Worm (Caenorhabditis elegans): Measurements from ENCODE around the gene K08E4.7.
A peak's percentile ranks its signal among the peaks of the same experiment; 100 is the strongest.

The K08E4.7 gene

ce11 chrIV:12056603-12057002 is 19.0 kb upstream of the K08E4.7 start, which contains the start of gene K08E4.2:
Gene K08E4.2 (minus strand): TSS chrIV:12056656.
- TF ChIP-seq nhr-28 (tag; optimal IDR thresholded peaks at IDR 0.05) (no peak), lsy-2 (tag; optimal IDR thresholded peaks at IDR 0.05) (no peak), elt-1 (tag; optimal IDR thresholded peaks at IDR 0.05; ENCODE audit: borderline replicate concordance, insufficient read depth) (no peak), zip-8 (tag; optimal IDR thresholded peaks at IDR 0.05) (no peak)

ce11 chrIV:12057508-12057907 is 18.1 kb upstream of the K08E4.7 start, which contains the start of gene K08E4.3:
Gene K08E4.3 (plus strand): TSS chrIV:12057742.
- TF ChIP-seq hlh-1 (tag; optimal IDR thresholded peaks at IDR 0.05) (peak; percentile 30), ceh-39 (tag; optimal IDR thresholded peaks at IDR 0.05) (no peak), ceh-83 (GFP tag; optimal IDR thresholded peaks at IDR 0.05) (no peak), unc-62 (GFP tag; optimal IDR thresholded peaks at IDR 0.05) (peak; percentile 77), elt-3 (tag; optimal IDR thresholded peaks at IDR 0.05) (no peak), tbx-8 (GFP tag; optimal IDR thresholded peaks at IDR 0.05) (no peak), unc-120 (tag; optimal IDR thresholded peaks at IDR 0.05; ENCODE audit: poor library complexity, severe bottlenecking) (peak; percentile 18)

- no peak for TF ChIP-seq unc-120 (tag; optimal IDR thresholded peaks at IDR 0.05; ENCODE audit: poor library complexity, severe bottlenecking)
- no peak for TF ChIP-seq mls-2 (tag; optimal IDR thresholded peaks at IDR 0.05)
Measured at ce11 chrIV:12061229-12061628, 14.4 kb upstream of the K08E4.7 start, which contains the start of gene K08E4.8. Gene K08E4.8 (minus strand): TSS chrIV:12061329.

DNA sequence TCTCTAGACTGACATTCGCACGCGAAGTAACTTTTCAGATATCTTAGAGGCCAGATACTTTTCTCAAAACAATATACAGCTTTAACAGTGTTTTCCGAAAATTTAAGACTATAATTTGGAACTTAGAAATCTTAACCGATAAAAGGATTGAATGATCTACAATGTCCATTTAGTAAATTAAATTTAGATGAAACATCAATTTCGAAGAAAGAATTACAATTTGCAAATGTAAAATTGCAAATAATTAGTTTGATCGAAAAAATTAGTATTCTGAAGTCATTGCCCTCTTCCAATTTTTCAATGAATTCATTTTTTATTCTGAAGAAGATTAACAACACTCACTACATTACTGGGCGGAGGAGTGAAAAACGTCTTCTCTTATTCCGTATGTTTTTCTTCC is 7.0 kb upstream of the K08E4.7 start, which contains the start of gene bath-37:
Gene bath-37 (plus strand): TSS at position 301 of the 400 bp plus-strand sequence.
- no peak for TF ChIP-seq lin-32 (GFP tag; optimal IDR thresholded peaks at IDR 0.05)
- no peak for TF ChIP-seq elt-3 (tag; optimal IDR thresholded peaks at IDR 0.05)
- no peak for TF ChIP-seq ceh-83 (GFP tag; optimal IDR thresholded peaks at IDR 0.05)
- no peak for TF ChIP-seq unc-62 (GFP tag; optimal IDR thresholded peaks at IDR 0.05)
- no peak for TF ChIP-seq M03D4.4 (tag; optimal IDR thresholded peaks at IDR 0.05)
- no peak for TF ChIP-seq unc-39 (tag; optimal IDR thresholded peaks at IDR 0.05)
- no peak for TF ChIP-seq sptf-1 (tag; optimal IDR thresholded peaks at IDR 0.05)

DNA sequence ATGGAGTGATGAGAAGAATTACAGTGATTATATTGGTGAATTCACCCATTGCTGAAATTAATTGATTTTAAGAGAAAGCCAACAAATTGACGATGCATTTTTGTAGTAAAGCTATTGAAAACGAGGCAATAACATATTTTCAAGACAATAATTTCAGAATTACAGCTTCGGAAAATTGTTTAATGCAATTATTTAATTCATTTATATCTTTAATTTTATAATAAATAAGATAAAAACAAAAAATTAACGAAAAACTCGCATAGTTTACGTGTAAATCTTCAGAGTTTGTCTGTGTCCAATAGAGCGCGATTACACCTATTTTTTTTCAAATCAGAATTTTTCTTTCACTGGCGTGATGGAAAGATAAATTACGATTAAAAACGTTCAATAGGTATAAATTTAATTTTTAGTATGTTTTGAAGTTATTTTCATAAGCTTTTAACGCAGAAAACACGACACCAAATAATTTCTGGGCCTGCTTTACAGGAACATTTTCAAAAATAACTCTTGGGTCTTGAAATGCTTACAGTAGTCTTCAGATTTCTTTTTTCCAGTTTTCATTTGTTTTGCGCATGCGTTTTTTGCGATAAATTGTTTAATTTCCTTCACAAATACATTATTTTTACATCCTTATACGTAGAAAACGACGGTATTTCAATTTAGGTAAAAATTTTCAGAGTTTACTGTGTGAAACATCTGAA is 2.7 kb downstream of the K08E4.7 start, which contains the start of gene tmed-1:
Gene tmed-1 (minus strand): TSS at position 51 of the 701 bp plus-strand sequence.
- TF ChIP-seq sptf-1 (tag; optimal IDR thresholded peaks at IDR 0.05) (no peak), nhr-237 (tag; optimal IDR thresholded peaks at IDR 0.05) (no peak), elt-3 (tag; optimal IDR thresholded peaks at IDR 0.05) (no peak), ceh-39 (tag; optimal IDR thresholded peaks at IDR 0.05) (no peak), mab-5 (tag; optimal IDR thresholded peaks at IDR 0.05) (no peak), pha-4 (tag; optimal IDR thresholded peaks at IDR 0.05) (no peak), M03D4.4 (tag; optimal IDR thresholded peaks at IDR 0.05) (no peak), drap-1 (GFP tag; optimal IDR thresholded peaks at IDR 0.05) (no peak), flh-1 (GFP tag; optimal IDR thresholded peaks at IDR 0.05) (no peak), tbx-8 (GFP tag; optimal IDR thresholded peaks at IDR 0.05) (no peak), bed-3 (GFP tag; optimal IDR thresholded peaks at IDR 0.05) (no peak), nhr-12 (tag; optimal IDR thresholded peaks at IDR 0.05) (no peak), lin-13 (tag; optimal IDR thresholded peaks at IDR 0.05) (no peak), lin-32 (GFP tag; optimal IDR thresholded peaks at IDR 0.05) (no peak), snpc-4 (tag; optimal IDR thresholded peaks at IDR 0.05) (no peak), lsy-2 (tag; optimal IDR thresholded peaks at IDR 0.05) (no peak), sem-2 (GFP tag; optimal IDR thresholded peaks at IDR 0.05) (no peak), zip-8 (tag; optimal IDR thresholded peaks at IDR 0.05) (no peak), nhr-28 (tag; optimal IDR thresholded peaks at IDR 0.05) (no peak)

ce11 chrIV:12078907-12079523 is 3.4 kb downstream of the K08E4.7 start, which contains the start of gene lex-1:
Gene lex-1 (plus strand): TSS chrIV:12079473.
- TF ChIP-seq ces-1 (GFP tag; optimal IDR thresholded peaks at IDR 0.05), result no peak
- peak; percentile 10 for TF ChIP-seq lsy-2 (tag; optimal IDR thresholded peaks at IDR 0.05)
- TF ChIP-seq mep-1 (tag; optimal IDR thresholded peaks at IDR 0.05), result peak; percentile 33
